Worm (Caenorhabditis elegans): ENCODE measurements around the gene F54B3.2.

The F54B3.2 gene

ce11 chrII:10300954-10301353 is 31.0 kb upstream of the F54B3.2 start, which contains the start of gene mdt-22 (continued):
- TF ChIP-seq egl-18 (GFP tag; IDR thresholded peaks at IDR 0.05) (no peak), hsf-1 (GFP tag; IDR thresholded peaks at IDR 0.05) (peak; percentile 58; the same call in 1 of the 2 replicates), tbp1 (GFP tag; optimal IDR thresholded peaks at IDR 0.05) (peak; percentile 72), tlf-1 (GFP tag; optimal IDR thresholded peaks at IDR 0.05) (peak; percentile 60), ztf-28 (GFP tag; IDR thresholded peaks at IDR 0.05) (no peak), B0035.1 (tag; optimal IDR thresholded peaks at IDR 0.05) (no peak), egl-44 (GFP tag; IDR thresholded peaks at IDR 0.05) (no peak), B0336.3 (GFP tag; IDR thresholded peaks at IDR 0.05) (peak; percentile 64), attf-5 (GFP tag; optimal IDR thresholded peaks at IDR 0.05) (peak; percentile 64), F33H1.4 (GFP tag; IDR thresholded peaks at IDR 0.05) (peak; percentile 60), hmg-20 (GFP tag; IDR thresholded peaks at IDR 0.05) (no peak), F23B12.7 (tag; optimal IDR thresholded peaks at IDR 0.05; ENCODE audit: insufficient read depth) (peak; percentile 42), gei-17 (GFP tag; optimal IDR thresholded peaks at IDR 0.05) (no peak), nhr-120 (GFP tag; IDR thresholded peaks at IDR 0.05) (no peak), ceh-27 (GFP tag; optimal IDR thresholded peaks at IDR 0.05) (peak; percentile 64), sdz-38 (tag; optimal IDR thresholded peaks at IDR 0.05) (no peak), lin-40 (tag; optimal IDR thresholded peaks at IDR 0.05) (peak; percentile 65), C06A6.2 (GFP tag; conservative IDR thresholded peaks at IDR 0.05) (no peak; the same call in 1 of the 2 replicates), F37B4.10 (GFP tag; IDR thresholded peaks at IDR 0.05) (no peak), ztf-6 (GFP tag; IDR thresholded peaks at IDR 0.05) (no peak), somi-1 (GFP tag; optimal IDR thresholded peaks at IDR 0.05) (no peak), rpc-1 (optimal IDR thresholded peaks at IDR 0.05) (no peak), rpc-1 (tag; optimal IDR thresholded peaks at IDR 0.05) (no peak), dpff-1 (tag; optimal IDR thresholded peaks at IDR 0.05) (no peak), madf-8 (GFP tag; conservative IDR thresholded peaks at IDR 0.05) (peak; percentile 28; the same call in 1 of the 2 replicates), Y53G8AR.9 (GFP tag; conservative IDR thresholded peaks at IDR 0.05) (no peak), T07F8.4 (tag; optimal IDR thresholded peaks at IDR 0.05) (no peak), ccch-3 (GFP tag; optimal IDR thresholded peaks at IDR 0.05) (no peak), hmg-1.2 (GFP tag; IDR thresholded peaks at IDR 0.05) (peak; percentile 55), repo-1 (tag; optimal IDR thresholded peaks at IDR 0.05) (peak; percentile 77), athp-1 (tag; optimal IDR thresholded peaks at IDR 0.05) (peak; percentile 50), ekl-4 (GFP tag; IDR thresholded peaks at IDR 0.05) (peak; percentile 82), snpc-1.1 (tag; optimal IDR thresholded peaks at IDR 0.05; ENCODE audit: insufficient read depth) (no peak), ceh-91 (GFP tag; IDR thresholded peaks at IDR 0.05) (no peak), ceh-58 (GFP tag; IDR thresholded peaks at IDR 0.05) (no peak), unc-130 (GFP tag; optimal IDR thresholded peaks at IDR 0.05) (no peak), madf-6 (GFP tag; IDR thresholded peaks at IDR 0.05) (peak; percentile 83), mel-28 (tag; optimal IDR thresholded peaks at IDR 0.05; ENCODE audit: borderline replicate concordance) (no peak), ceh-40 (GFP tag; IDR thresholded peaks at IDR 0.05) (no peak), ZK185.1 (tag; optimal IDR thresholded peaks at IDR 0.05; ENCODE audit: poor library complexity, severe bottlenecking) (peak; percentile 66), F22D6.2 (tag; optimal IDR thresholded peaks at IDR 0.05) (no peak), Y56A3A.18 (GFP tag; IDR thresholded peaks at IDR 0.05) (0 out of 2 replicates have a peak, but pooled peaks have one; percentile 7), rec-8 (tag; optimal IDR thresholded peaks at IDR 0.05) (peak in 1 of 2 experiments; percentile 2), aptf-3 (GFP tag; IDR thresholded peaks at IDR 0.05) (no peak), cebp-2 (GFP tag; IDR thresholded peaks at IDR 0.05) (no peak), bed-1 (GFP tag; IDR thresholded peaks at IDR 0.05) (no peak), lir-1 (GFP tag; conservative IDR thresholded peaks at IDR 0.05) (peak; percentile 60; the same call in 1 of the 2 replicates), nhr-27 (tag; optimal IDR thresholded peaks at IDR 0.05) (no peak)
